Worm (Caenorhabditis elegans): ENCODE measurements around the gene F49C5.11.

DNA sequence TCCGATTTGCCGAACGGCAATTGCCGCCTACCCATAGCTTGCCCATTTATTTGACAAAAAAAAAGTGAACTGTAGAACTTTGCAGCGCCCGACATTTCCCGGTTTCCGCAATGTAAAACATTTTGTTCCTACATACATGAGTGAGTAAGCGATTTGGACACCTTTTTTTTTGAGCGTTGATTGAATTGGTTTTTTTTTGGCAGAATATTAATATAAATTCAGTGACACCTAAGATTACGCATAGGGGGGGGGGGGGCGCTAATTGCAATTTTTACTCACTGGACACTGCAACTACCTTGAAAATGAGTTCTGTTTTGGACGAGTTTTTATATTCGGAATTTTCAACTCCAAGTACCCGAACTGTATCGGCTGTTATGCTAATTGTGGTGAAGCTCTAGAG lies 30.2 kb upstream of the F49C5.11 start, which contains the start of gene srx-118:
- TF ChIP-seq skn-1 (tag; optimal IDR thresholded peaks at IDR 0.05) (no peak), mdl-1 (tag; optimal IDR thresholded peaks at IDR 0.05) (no peak), aly-2 (tag; optimal IDR thresholded peaks at IDR 0.05) (no peak), nhr-28 (tag; optimal IDR thresholded peaks at IDR 0.05) (no peak), lsy-2 (tag; optimal IDR thresholded peaks at IDR 0.05) (no peak), efl-1 (optimal IDR thresholded peaks at IDR 0.05) (no peak), efl-1 (GFP tag; optimal IDR thresholded peaks at IDR 0.05 in 1 of 2) (no peak), elt-3 (tag; optimal IDR thresholded peaks at IDR 0.05) (no peak), lin-15B (tag; optimal IDR thresholded peaks at IDR 0.05) (no peak)

All from whole organism, L1 larva.